Fruit fly (Drosophila melanogaster) whole organism: ENCODE results near the gene CG12307.

Source experiments
- CG8478 ChIP-seq: fragments of >200 bp; optimal IDR thresholded peaks from 2 replicates; lab custom pipeline; 2018; ENCODE audit warnings: inconsistent platforms
- Dll ChIP-seq: fragments of >200 bp; optimal IDR thresholded peaks from 2 replicates; lab custom pipeline; 2017
- EcR ChIP-seq, 2 experiments: fragments of >200 bp; optimal IDR thresholded peaks; 2 replicates each; lab custom pipeline; 2017; ENCODE audit warnings: missing biosample characterization in 2 of 2, missing genetic modification characterization in 2 of 2, missing genetic modification reagents in 2 of 2
- pan ChIP-seq: fragments of >200 bp; optimal IDR thresholded peaks from 2 replicates; lab custom pipeline; 2017
- psq ChIP-seq: fragments of >200 bp; optimal IDR thresholded peaks from 2 replicates; lab custom pipeline; 2017
- usp ChIP-seq: fragments of >200 bp; optimal IDR thresholded peaks from 2 replicates; lab custom pipeline; 2017; ENCODE audit warnings: missing biosample characterization, missing genetic modification characterization, mixed read lengths

CG12307 gene

DNA sequence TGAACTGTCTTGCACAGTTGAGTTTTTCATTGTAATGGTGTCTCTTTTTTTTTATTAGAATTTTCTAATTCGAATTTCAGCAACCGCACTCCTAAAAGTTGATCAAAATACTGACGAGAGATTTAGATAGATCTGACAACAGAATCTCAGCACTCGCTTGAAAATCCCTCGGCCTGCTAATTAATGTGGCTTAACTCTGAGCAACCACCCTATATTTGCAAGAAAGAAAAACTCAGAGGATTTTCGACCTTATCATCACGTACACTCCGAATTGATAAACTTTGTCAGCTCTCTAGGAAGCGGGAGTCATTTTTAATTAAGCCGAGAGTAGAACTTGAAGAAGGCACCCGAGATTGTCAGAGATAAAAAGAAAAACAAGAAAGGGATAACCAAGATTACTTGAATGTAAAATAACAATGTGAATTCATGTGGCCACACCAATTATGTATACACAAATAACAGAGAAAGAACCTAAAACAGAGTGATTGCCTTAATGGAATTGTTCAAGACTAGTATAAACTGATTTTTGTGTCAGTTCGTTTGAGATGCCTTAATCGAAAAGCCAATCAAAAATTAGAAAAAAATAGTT is at the start of gene CG12307, which contains the start of gene CG4983:
CG12307 (minus strand) TSS at position 101 of the 589 bp plus-strand sequence.
CG4983 (plus strand) TSS at position 539 of the 589 bp plus-strand sequence.
- TF ChIP-seq usp (GFP tag; lab: Kevin White, UChicago) (no peak), psq (lab: Kevin White, UChicago) (no peak), pan (lab: Kevin White, UChicago) (no peak), EcR (GFP tag; optimal IDR thresholded peaks at IDR 0.05; lab: Kevin White, UChicago) (no peak), CG8478 (lab: Kevin White, UChicago) (no peak), Dll (no peak)

DNA sequence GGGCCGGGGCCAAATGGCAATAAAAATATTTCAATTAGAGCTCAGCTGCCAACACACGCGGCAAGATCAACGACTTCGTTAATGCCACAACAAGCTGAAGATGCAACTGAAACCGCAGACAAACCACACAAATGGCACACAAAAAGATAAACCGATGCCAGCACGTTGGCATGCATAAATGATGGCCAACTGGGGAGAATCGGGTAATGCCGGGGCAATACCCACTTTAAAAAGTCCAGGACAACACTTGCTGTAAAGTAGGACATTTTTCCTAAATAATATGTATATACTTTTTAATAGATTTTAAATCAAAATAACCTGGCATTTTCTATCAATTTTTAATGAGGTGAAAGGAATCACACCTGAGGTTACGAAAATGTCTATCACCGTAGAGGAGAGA is 42.7 kb upstream of the CG12307 start, which contains the start of gene CG4988:
CG4988 (plus strand) TSS at position 301 of the 400 bp plus-strand sequence.
- no peak for TF ChIP-seq pan (lab: Kevin White, UChicago)
- no peak for TF ChIP-seq usp (GFP tag; lab: Kevin White, UChicago)
- no peak for TF ChIP-seq psq (lab: Kevin White, UChicago)
- no peak for TF ChIP-seq CG8478 (lab: Kevin White, UChicago)
- TF ChIP-seq EcR (GFP tag; optimal IDR thresholded peaks at IDR 0.05; lab: Kevin White, UChicago): no peak
- TF ChIP-seq Dll: no peak

DNA sequence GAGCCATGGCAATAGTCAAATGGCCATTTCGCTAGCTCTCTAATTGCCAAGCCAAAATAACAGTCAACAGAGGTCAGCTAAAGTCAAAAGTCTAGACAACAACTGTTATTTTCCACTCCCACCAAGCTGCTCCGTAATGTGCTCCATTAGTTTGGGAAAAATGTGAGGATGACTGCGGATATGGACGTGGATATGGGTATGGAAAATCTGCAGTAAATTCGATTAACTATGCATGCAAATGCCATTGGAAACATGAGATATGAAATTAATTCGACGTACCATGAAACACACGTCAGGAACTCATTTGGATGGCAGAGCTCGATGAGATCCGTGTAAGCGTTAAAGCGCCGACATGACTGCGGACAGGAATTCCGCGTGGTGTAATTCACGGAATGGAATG is 11.1 kb upstream of the CG12307 start, which contains the start of gene CG44477:
CG44477 (plus strand) TSS at position 301 of the 400 bp plus-strand sequence.
- no peak for TF ChIP-seq EcR (GFP tag; optimal IDR thresholded peaks at IDR 0.05; lab: Kevin White, UChicago)
- TF ChIP-seq usp (GFP tag; lab: Kevin White, UChicago): no peak
- no peak for TF ChIP-seq CG8478 (lab: Kevin White, UChicago)
- no peak for TF ChIP-seq Dll
- no peak for TF ChIP-seq psq (lab: Kevin White, UChicago)
- no peak for TF ChIP-seq pan (lab: Kevin White, UChicago)

DNA sequence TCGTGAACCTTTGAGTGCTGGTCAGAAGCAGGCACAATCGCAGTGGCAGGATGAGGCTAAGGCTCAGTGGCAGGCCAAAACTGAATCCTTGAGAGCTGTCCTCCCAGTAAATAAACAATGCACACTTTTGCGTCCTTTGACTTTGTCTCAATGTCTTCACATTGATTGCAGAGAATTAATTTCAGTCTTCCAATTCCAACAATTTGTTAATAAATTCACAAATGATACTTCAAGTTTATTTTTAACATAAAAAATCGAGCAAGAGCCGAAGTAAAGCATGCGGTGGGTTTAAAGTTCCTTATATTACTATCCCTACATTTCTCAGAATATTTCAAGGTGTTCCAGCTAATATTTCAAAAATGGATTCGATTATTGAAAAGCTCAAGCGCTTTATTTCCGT is 5.3 kb upstream of the CG12307 start, which contains the start of gene CG43167:
CG43167 (plus strand) TSS at position 301 of the 400 bp plus-strand sequence.
- TF ChIP-seq psq (lab: Kevin White, UChicago) (no peak), EcR (GFP tag; optimal IDR thresholded peaks at IDR 0.05; lab: Kevin White, UChicago) (no peak), usp (GFP tag; lab: Kevin White, UChicago) (no peak), CG8478 (lab: Kevin White, UChicago) (no peak), pan (lab: Kevin White, UChicago) (no peak), Dll (no peak)

DNA sequence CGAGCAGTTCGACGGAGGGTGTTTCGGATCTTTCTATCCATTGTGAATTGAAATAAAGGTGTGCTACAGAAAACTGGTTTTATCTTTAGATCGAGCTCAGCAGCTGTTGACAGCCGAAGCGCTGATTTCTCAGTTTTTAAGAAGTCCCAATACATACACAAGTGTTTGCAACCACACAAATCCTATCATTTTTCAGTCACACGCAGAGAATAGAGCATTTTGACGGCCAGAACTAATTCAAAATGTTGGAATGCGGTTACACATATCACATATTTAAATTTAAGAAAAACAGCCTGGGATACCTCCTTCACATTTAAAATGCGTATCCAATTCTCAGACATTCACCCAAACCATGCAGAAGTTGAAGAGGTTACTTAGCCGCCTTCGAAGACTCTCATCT is 3.1 kb downstream of the CG12307 start, which contains the start of gene CG6614:
CG6614 (minus strand) TSS at position 101 of the 400 bp plus-strand sequence.
- TF ChIP-seq CG8478 (lab: Kevin White, UChicago): no peak
- TF ChIP-seq psq (lab: Kevin White, UChicago): no peak
- TF ChIP-seq EcR (GFP tag; optimal IDR thresholded peaks at IDR 0.05; lab: Kevin White, UChicago): no peak
- TF ChIP-seq Dll: no peak
- TF ChIP-seq pan (lab: Kevin White, UChicago): no peak
- TF ChIP-seq usp (GFP tag; lab: Kevin White, UChicago): no peak

DNA sequence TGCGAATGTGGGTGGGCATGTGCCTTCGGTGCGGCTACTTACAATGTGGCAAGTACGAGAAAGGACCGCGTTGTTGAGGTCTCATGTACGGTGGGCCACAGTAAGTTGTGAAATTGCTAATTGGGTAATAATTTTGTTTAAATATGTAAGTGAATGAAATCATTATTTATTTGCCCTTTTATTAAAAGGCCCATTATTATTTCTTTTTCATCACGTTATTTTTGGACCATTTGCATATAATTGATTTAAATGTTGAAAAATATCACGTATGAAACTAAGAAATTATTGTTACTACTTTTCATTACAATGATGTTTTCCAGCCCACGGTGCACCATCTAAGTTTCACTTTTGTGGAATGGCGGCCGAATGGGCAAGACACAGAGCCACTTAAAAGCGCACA is 23.5 kb downstream of the CG12307 start:
- TF ChIP-seq CG8478 (lab: Kevin White, UChicago): no peak
- no peak for TF ChIP-seq psq (lab: Kevin White, UChicago)
- TF ChIP-seq usp (GFP tag; lab: Kevin White, UChicago): no peak
- no peak for TF ChIP-seq Dll
- no peak for TF ChIP-seq pan (lab: Kevin White, UChicago)
- no peak for TF ChIP-seq EcR (GFP tag; optimal IDR thresholded peaks at IDR 0.05; lab: Kevin White, UChicago)

DNA sequence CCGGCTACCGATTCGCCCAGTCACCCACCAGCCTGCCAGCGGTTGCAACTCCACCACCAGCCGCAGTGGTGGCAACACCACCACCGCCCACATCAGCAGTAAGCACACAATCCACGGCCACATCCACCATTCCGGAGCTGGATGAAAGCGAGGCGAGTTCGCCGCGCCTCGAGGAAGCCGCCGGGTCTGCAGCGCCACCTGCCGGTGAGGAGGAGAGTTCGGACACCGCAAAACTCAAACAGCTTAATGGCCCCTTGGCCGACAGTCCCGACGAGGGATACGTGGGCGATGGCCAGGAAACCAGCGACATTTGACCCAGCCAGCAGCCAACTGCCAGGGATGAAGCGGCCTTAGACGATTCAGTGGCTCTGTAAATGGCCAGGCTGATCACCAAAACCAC is 27.6 kb downstream of the CG12307 start:
- TF ChIP-seq Dll (no peak), EcR (GFP tag; optimal IDR thresholded peaks at IDR 0.05; lab: Kevin White, UChicago) (no peak), usp (GFP tag; lab: Kevin White, UChicago) (no peak), pan (lab: Kevin White, UChicago) (no peak), CG8478 (lab: Kevin White, UChicago) (no peak), psq (lab: Kevin White, UChicago) (no peak)

DNA sequence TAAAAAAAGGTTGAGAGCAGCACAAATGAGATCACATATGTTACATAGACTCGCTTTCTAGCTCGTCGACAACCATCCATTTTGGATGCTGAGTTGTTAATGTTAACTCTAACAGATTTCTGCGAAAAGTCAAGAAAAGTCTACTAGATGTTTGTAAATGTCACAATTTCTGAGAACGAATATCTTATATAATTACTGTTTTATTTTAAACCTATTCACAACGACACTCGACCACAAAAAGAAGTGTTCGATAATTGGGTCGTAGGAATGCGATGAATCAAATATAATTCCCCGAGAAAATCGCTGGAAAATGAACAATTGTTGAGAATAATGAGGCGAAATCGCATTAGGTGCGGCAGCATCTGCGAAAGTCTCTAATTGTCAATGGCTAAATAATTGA is 40.1 kb downstream of the CG12307 start, which contains the start of gene spag4:
spag4 (minus strand) TSS at position 101 of the 400 bp plus-strand sequence.
- TF ChIP-seq pan (lab: Kevin White, UChicago): no peak
